Worm (Caenorhabditis elegans) whole organism, L4 larva: ENCODE data around the gene C18H2.5.
A peak's percentile ranks its signal among the peaks of the same experiment; 100 is the strongest.

Experiments
- F44E2.7 ChIP-seq: fragments of 200-800 bp; sonication (Bioruptor generic); IDR thresholded peaks from 2 replicates; pipeline ENCODE4 v2.1.2; 2022; ENCODE audit warnings: missing genetic modification characterization, missing compliant biosample characterization
- F49E8.2 ChIP-seq: sonication (generic microtip); optimal IDR thresholded peaks from 2 replicates; lab custom pipeline; 2016; ENCODE audit warnings: missing compliant biosample characterization, mild to moderate bottlenecking, missing genetic modification characterization, borderline replicate concordance
- T26A8.4 ChIP-seq: fragments of 200-800 bp; sonication (Bioruptor generic); IDR thresholded peaks from 2 replicates; pipeline ENCODE4 v1.3.6; 2022; ENCODE audit warnings: missing genetic modification characterization, missing compliant biosample characterization
- Y105C5A.15 ChIP-seq: fragments of 200-800 bp; sonication (Bioruptor generic); IDR thresholded peaks from 2 replicates; pipeline ENCODE4 v1.3.6; 2022; ENCODE audit warnings: missing genetic modification characterization, missing compliant biosample characterization
- Y48G9A.11 ChIP-seq: fragments of 200-800 bp; sonication (Bioruptor generic); IDR thresholded peaks from 2 replicates; pipeline ENCODE4 v1.3.6; 2022; ENCODE audit warnings: missing genetic modification reagents, missing genetic modification characterization, missing compliant biosample characterization
- Y75B8A.6 ChIP-seq: fragments of 200-800 bp; sonication (Bioruptor generic); IDR thresholded peaks from 2 replicates; pipeline ENCODE4 v1.3.6; 2022; ENCODE audit warnings: missing genetic modification reagents, missing genetic modification characterization, missing compliant biosample characterization
- ZK337.2 ChIP-seq: fragments of 200-800 bp; sonication (Bioruptor generic); IDR thresholded peaks from 2 replicates; pipeline ENCODE4 v1.3.6; 2022; ENCODE audit warnings: missing genetic modification reagents, missing genetic modification characterization, missing compliant biosample characterization
- aha-1 ChIP-seq: fragments of 150-350 bp; peaks from one replicate; lab custom pipeline; 2014; ENCODE audit warnings: missing biosample characterization, missing genetic modification characterization
- aly-2 ChIP-seq: sonication (generic microtip); optimal IDR thresholded peaks from 2 replicates; lab custom pipeline; 2018; ENCODE audit warnings: missing biosample characterization, missing genetic modification characterization
- ama-1 ChIP-seq: fragments of 150-350 bp; optimal IDR thresholded peaks from 2 replicates; lab custom pipeline; 2014; ENCODE audit warnings: inconsistent platforms, mixed read lengths
- ceh-20 ChIP-seq: fragments of 200-800 bp; sonication (Bioruptor generic); IDR thresholded peaks from 2 replicates; pipeline ENCODE4 v1.3.6; 2022; ENCODE audit warnings: missing genetic modification reagents, missing genetic modification characterization, missing compliant biosample characterization
- ceh-28 ChIP-seq: fragments of 150-350 bp; optimal IDR thresholded peaks from 2 replicates; lab custom pipeline; 2014; ENCODE audit warnings: missing biosample characterization, missing genetic modification reagents, missing genetic modification characterization
- ceh-32 ChIP-seq: sonication (generic microtip); optimal IDR thresholded peaks from 2 replicates; lab custom pipeline; 2016; ENCODE audit warnings: mild to moderate bottlenecking, missing genetic modification characterization, missing compliant biosample characterization; ENCODE audit not compliant: poor library complexity
- ceh-62 ChIP-seq: sonication (generic microtip); optimal IDR thresholded peaks from 2 replicates; lab custom pipeline; 2017; ENCODE audit warnings: missing biosample characterization, missing genetic modification characterization
- ctbp-1 ChIP-seq: fragments of 200-800 bp; sonication (Bioruptor generic); IDR thresholded peaks from 2 replicates; pipeline ENCODE4 v1.3.6; 2022; ENCODE audit warnings: missing genetic modification reagents, missing genetic modification characterization, missing compliant biosample characterization
- daf-8 ChIP-seq: fragments of 200-800 bp; sonication (Bioruptor generic); IDR thresholded peaks from 2 replicates; pipeline ENCODE4 v1.3.6; 2022; ENCODE audit warnings: missing genetic modification characterization, missing compliant biosample characterization
- dmd-8 ChIP-seq: fragments of 200-800 bp; sonication (Bioruptor generic); IDR thresholded peaks from 2 replicates; pipeline ENCODE4 v1.3.6; 2022; ENCODE audit warnings: missing genetic modification characterization, missing compliant biosample characterization
- dmd-9 ChIP-seq: fragments of 200-800 bp; sonication (Bioruptor generic); IDR thresholded peaks from 2 replicates; pipeline ENCODE4 v1.3.6; 2022; ENCODE audit warnings: missing genetic modification reagents, missing genetic modification characterization, missing compliant biosample characterization
- egl-27 ChIP-seq: sonication (generic microtip); optimal IDR thresholded peaks from 3 replicates; lab custom pipeline; 2017; ENCODE audit warnings: missing biosample characterization, missing genetic modification reagents, missing genetic modification characterization
- egl-43 ChIP-seq: fragments of 200-800 bp; sonication (Bioruptor generic); IDR thresholded peaks from 2 replicates; pipeline ENCODE4 v1.3.6; 2022; ENCODE audit warnings: missing genetic modification reagents, missing genetic modification characterization, missing compliant biosample characterization
- hif-1 ChIP-seq, 2 experiments: sonication (generic microtip); optimal IDR thresholded peaks; 2 replicates each; lab custom pipeline; 2016 to 2017; ENCODE audit warnings: missing compliant biosample characterization in 2 of 2, missing genetic modification characterization in 2 of 2, missing genetic modification reagents in 2 of 2, missing genotype in 2 of 2, mild to moderate bottlenecking in 1 of 2
- hlh-30 ChIP-seq: sonication (generic microtip); optimal IDR thresholded peaks from 2 replicates; lab custom pipeline; 2017; ENCODE audit warnings: antibody characterized with exemption, mild to moderate bottlenecking, missing genetic modification characterization, missing compliant biosample characterization; ENCODE audit not compliant: insufficient read depth
- jun-1 ChIP-seq: fragments of 150-350 bp; optimal IDR thresholded peaks from 2 replicates; lab custom pipeline; 2014; ENCODE audit warnings: missing biosample characterization, missing genetic modification reagents, missing genetic modification characterization
- lin-1 ChIP-seq: fragments of 200-800 bp; sonication (Bioruptor generic); IDR thresholded peaks from 2 replicates; pipeline ENCODE4 v1.3.6; 2022; ENCODE audit warnings: missing genetic modification reagents, missing genetic modification characterization, missing compliant biosample characterization
- lin-13 ChIP-seq: fragments of 150-350 bp; optimal IDR thresholded peaks from 2 replicates; lab custom pipeline; 2014; ENCODE audit warnings: missing biosample characterization, missing genetic modification reagents, missing genetic modification characterization
- lin-15B ChIP-seq: fragments of 150-350 bp; sonication (generic microtip); optimal IDR thresholded peaks from 3 replicates; lab custom pipeline; 2014; ENCODE audit warnings: missing biosample characterization, missing genetic modification characterization
- lin-29 ChIP-seq: fragments of 200-800 bp; sonication (Bioruptor generic); IDR thresholded peaks from 2 replicates; pipeline ENCODE4 v1.3.6; 2022; ENCODE audit warnings: missing genetic modification reagents, missing genetic modification characterization, missing compliant biosample characterization
- lsy-2 ChIP-seq, 2 experiments: fragments of 150-350 bp in 1 of 2; sonication (generic microtip) in 1 of 2; optimal IDR thresholded peaks; 2 replicates each; lab custom pipeline; 2014 to 2017; ENCODE audit warnings: missing biosample characterization in 2 of 2, missing genetic modification characterization in 2 of 2
- madf-5 ChIP-seq, 2 experiments: fragments of 200-800 bp; sonication (Bioruptor generic); IDR thresholded peaks; 2 replicates each; pipeline ENCODE4 v1.3.6; 2022; ENCODE audit warnings: missing compliant biosample characterization in 2 of 2, missing genetic modification characterization in 2 of 2
- mep-1 ChIP-seq: fragments of 150-350 bp; sonication (generic microtip); optimal IDR thresholded peaks from 3 replicates; lab custom pipeline; 2014; ENCODE audit warnings: missing biosample characterization, missing genetic modification characterization
- mes-2 ChIP-seq: sonication (generic microtip); optimal IDR thresholded peaks from 2 replicates; lab custom pipeline; 2016; ENCODE audit warnings: missing genotype, mild to moderate bottlenecking, missing genetic modification characterization, missing compliant biosample characterization; ENCODE audit not compliant: poor library complexity, severe bottlenecking
- mxl-3 ChIP-seq: fragments of 200-800 bp; sonication (Bioruptor generic); optimal IDR thresholded peaks from 2 replicates; lab custom pipeline; 2018; ENCODE audit warnings: mild to moderate bottlenecking, missing genetic modification characterization, missing compliant biosample characterization
- nhr-10 ChIP-seq: fragments of 150-350 bp; optimal IDR thresholded peaks from 2 replicates; lab custom pipeline; 2014; ENCODE audit warnings: missing biosample characterization, missing genetic modification characterization
- nhr-25 ChIP-seq: sonication (generic microtip); optimal IDR thresholded peaks from 2 replicates; lab custom pipeline; 2017; ENCODE audit warnings: missing genetic modification characterization, mild to moderate bottlenecking, missing compliant biosample characterization, antibody characterized with exemption, moderate library complexity, borderline replicate concordance; ENCODE audit not compliant: insufficient read depth
- nhr-76 ChIP-seq: fragments of 150-350 bp; optimal IDR thresholded peaks from 2 replicates; lab custom pipeline; 2014; ENCODE audit warnings: missing biosample characterization, missing genetic modification characterization
- pha-4 ChIP-seq, 2 experiments: fragments of 150-350 bp in 1 of 2; fragments of 200-800 bp in 1 of 2; sonication (Bioruptor generic) in 1 of 2; IDR thresholded peaks in 1 of 2; optimal IDR thresholded peaks in 1 of 2; 2 replicates each; pipeline versions ENCODE4 v1.3.6 to Lab custom; 2014 to 2022; ENCODE audit warnings: missing genetic modification characterization in 2 of 2, missing genetic modification reagents in 2 of 2, missing biosample characterization in 1 of 2, missing compliant biosample characterization in 1 of 2
- rbr-2 ChIP-seq: sonication (generic microtip); optimal IDR thresholded peaks from 2 replicates; lab custom pipeline; 2016; ENCODE audit warnings: missing genotype, missing genetic modification characterization, missing compliant biosample characterization
- skn-1 ChIP-seq: fragments of 150-350 bp; optimal IDR thresholded peaks from 2 replicates; lab custom pipeline; 2014; ENCODE audit warnings: missing biosample characterization, missing genetic modification characterization
- snpc-1.2 ChIP-seq: fragments of 200-800 bp; sonication (Bioruptor generic); IDR thresholded peaks from 2 replicates; pipeline ENCODE4 v1.3.6; 2022; ENCODE audit warnings: missing genetic modification reagents, missing genetic modification characterization, missing compliant biosample characterization
- spr-1 ChIP-seq: sonication (generic microtip); optimal IDR thresholded peaks from 2 replicates; lab custom pipeline; 2016; ENCODE audit warnings: mild to moderate bottlenecking, missing genetic modification characterization, missing compliant biosample characterization
- tra-1 ChIP-seq: fragments of 200-800 bp; sonication (Bioruptor generic); IDR thresholded peaks from 2 replicates; pipeline ENCODE4 v1.3.6; 2022; ENCODE audit warnings: missing genetic modification reagents, missing genetic modification characterization, missing compliant biosample characterization
- unc-130 ChIP-seq: sonication (generic microtip); optimal IDR thresholded peaks from 2 replicates; lab custom pipeline; 2016; ENCODE audit warnings: missing genetic modification reagents, missing genetic modification characterization, missing compliant biosample characterization
- vab-7 ChIP-seq: fragments of 200-800 bp; sonication (Bioruptor generic); IDR thresholded peaks from 2 replicates; pipeline ENCODE4 v1.3.6; 2022; ENCODE audit warnings: missing genetic modification reagents, missing genetic modification characterization, missing compliant biosample characterization
- zfp-2 ChIP-seq: sonication (generic microtip); optimal IDR thresholded peaks from 2 replicates; lab custom pipeline; 2016; ENCODE audit warnings: mild to moderate bottlenecking, missing genetic modification characterization, missing compliant biosample characterization
- ztf-7 ChIP-seq: fragments of 150-350 bp; optimal IDR thresholded peaks from 2 replicates; lab custom pipeline; 2014; ENCODE audit warnings: missing biosample characterization, missing genetic modification characterization

Gene C18H2.5

ce11 chrIII:7722411-7722810, 28.2 kb upstream of the C18H2.5 start (continued):
- TF ChIP-seq ctbp-1 (GFP tag; lab: Robert Waterston, UW), result no peak
- TF ChIP-seq ceh-62 (tag; lab: Kevin White, UChicago), result no peak
- TF ChIP-seq dmd-9, result no peak
- TF ChIP-seq nhr-25 (tag; lab: Kevin White, UChicago), result no peak
- peak; percentile 4 for TF ChIP-seq lin-13 (GFP tag; lab: Kevin White, UChicago)
- TF ChIP-seq mep-1, result no peak
- TF ChIP-seq zfp-2 (tag; lab: Kevin White, UChicago), result no peak
- no peak for TF ChIP-seq vab-7 (GFP tag; lab: Robert Waterston, UW)
- no peak for TF ChIP-seq ceh-32
- TF ChIP-seq lin-29 (GFP tag; lab: Robert Waterston, UW), result no peak
- TF ChIP-seq hif-1 (tag; optimal IDR thresholded peaks at IDR 0.05; lab: Kevin White, UChicago), result peak in 1 of 2 experiments; percentile 93
- TF ChIP-seq aha-1 (tag; lab: Kevin White, UChicago), result peak; percentile 87
- no peak for TF ChIP-seq F44E2.7 (GFP tag; lab: Robert Waterston, UW)
- TF ChIP-seq snpc-1.2 (GFP tag; lab: Robert Waterston, UW), result no peak
- no peak for TF ChIP-seq dmd-8 (GFP tag; lab: Robert Waterston, UW)
- 0 out of 2 replicates have a peak, but pooled peaks have one; percentile 34 for TF ChIP-seq ceh-20 (GFP tag; lab: Robert Waterston, UW)
- no peak for TF ChIP-seq pha-4 (GFP tag; IDR thresholded peaks at IDR 0.05; lab: Robert Waterston, UW)
- no peak for TF ChIP-seq pha-4 (tag; optimal IDR thresholded peaks at IDR 0.05; lab: Kevin White, UChicago)
- no peak for TF ChIP-seq lin-15B (tag; lab: Kevin White, UChicago)
- no peak for TF ChIP-seq mes-2 (tag; lab: Kevin White, UChicago)
- no peak for TF ChIP-seq unc-130 (GFP tag; lab: Kevin White, UChicago)
- no peak for TF ChIP-seq aly-2 (tag; lab: Kevin White, UChicago)
- no peak for TF ChIP-seq tra-1 (GFP tag; lab: Robert Waterston, UW)
- no peak for TF ChIP-seq ztf-7
- no peak for TF ChIP-seq madf-5 (GFP tag; IDR thresholded peaks at IDR 0.05; lab: Robert Waterston, UW)
- peak in 1 of 2 experiments; percentile 25 for TF ChIP-seq lsy-2 (tag; optimal IDR thresholded peaks at IDR 0.05; lab: Kevin White, UChicago)
- TF ChIP-seq hlh-30 (tag; lab: Kevin White, UChicago), result no peak
- TF ChIP-seq Y105C5A.15 (GFP tag; lab: Robert Waterston, UW), result no peak
- TF ChIP-seq spr-1 (tag; lab: Kevin White, UChicago), result no peak
- TF ChIP-seq ceh-28 (tag; lab: Kevin White, UChicago), result no peak
- TF ChIP-seq skn-1 (tag; lab: Kevin White, UChicago), result no peak
- TF ChIP-seq jun-1 (tag; lab: Kevin White, UChicago), result no peak
- TF ChIP-seq rbr-2 (tag; lab: Kevin White, UChicago), result no peak
- TF ChIP-seq egl-43 (GFP tag; lab: Robert Waterston, UW), result no peak
- no peak for TF ChIP-seq nhr-10 (tag; lab: Kevin White, UChicago)
- TF ChIP-seq Y75B8A.6 (GFP tag; lab: Robert Waterston, UW), result no peak
- TF ChIP-seq T26A8.4 (GFP tag; lab: Robert Waterston, UW), result no peak
- TF ChIP-seq daf-8 (GFP tag; lab: Robert Waterston, UW), result no peak
- peak; percentile 54 for TF ChIP-seq ama-1 (lab: Kevin White, UChicago)
- no peak for TF ChIP-seq lin-1
- TF ChIP-seq ZK337.2 (GFP tag; lab: Robert Waterston, UW), result no peak
- TF ChIP-seq egl-27 (tag; lab: Kevin White, UChicago), result no peak
- no peak for TF ChIP-seq F49E8.2 (tag; lab: Kevin White, UChicago)
- no peak for TF ChIP-seq Y48G9A.11 (GFP tag; lab: Robert Waterston, UW)
- TF ChIP-seq mxl-3 (GFP tag; lab: Kevin White, UChicago), result peak; percentile 63
- no peak for TF ChIP-seq nhr-76
